Worm (Caenorhabditis elegans): ENCODE results near the gene fbxa-197.

DNA sequence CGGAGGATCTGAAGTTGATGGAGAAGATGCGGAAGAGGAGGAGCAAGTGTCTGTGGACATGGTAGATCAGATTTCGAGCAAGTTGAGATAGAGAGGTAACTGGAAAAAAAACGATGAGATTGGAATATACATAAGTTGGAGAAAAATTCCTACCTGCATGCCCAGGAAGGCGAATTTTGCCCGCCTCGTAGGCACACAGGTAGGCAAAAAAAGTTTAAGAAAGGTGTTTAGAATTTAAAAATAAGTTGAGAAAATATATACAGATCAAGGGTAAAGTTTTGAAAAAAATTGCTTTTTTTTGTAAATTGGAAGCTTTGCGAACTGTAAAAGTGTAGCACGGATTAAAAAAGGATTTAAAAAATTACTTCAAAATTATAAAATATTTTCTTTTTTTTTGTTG lies 12.0 kb downstream of the fbxa-197 start, which contains the start of gene nhr-84:
- no peak for TF ChIP-seq tra-4 (tag; optimal IDR thresholded peaks at IDR 0.05)
- TF ChIP-seq ama-1 (optimal IDR thresholded peaks at IDR 0.05) = no peak

Data from whole organism, early embryonic.